Fruit fly (Drosophila melanogaster) whole organism, embryonic: ENCODE measurements around the gene da.

Source experiments
- B-H1 ChIP-seq: fragments of 200-800 bp; sonication (Bioruptor generic); IDR thresholded peaks from 3 replicates; pipeline ENCODE4 v1.3.6; 2022; ENCODE audit warnings: missing biosample characterization, missing genetic modification characterization
- CG1024 ChIP-seq: fragments of 200-800 bp; sonication (Bioruptor generic); IDR thresholded peaks from 2 replicates; pipeline ENCODE4 v1.3.6; 2022; ENCODE audit warnings: missing biosample characterization, missing genetic modification characterization
- CG10274 ChIP-seq: fragments of 200-800 bp; sonication (Bioruptor generic); optimal IDR thresholded peaks from 3 replicates; lab custom pipeline; 2017; ENCODE audit warnings: missing biosample characterization, mild to moderate bottlenecking, missing genetic modification characterization
- CG10321 ChIP-seq: fragments of 200-800 bp; sonication (Bioruptor generic); IDR thresholded peaks from 2 replicates; pipeline ENCODE4 v1.3.6; 2022; ENCODE audit warnings: missing biosample characterization, missing genetic modification characterization
- CG10959 ChIP-seq: fragments of 200-800 bp; sonication (Bioruptor generic); IDR thresholded peaks from 2 replicates; pipeline ENCODE4 v1.3.6; 2022; ENCODE audit warnings: missing biosample characterization, missing genetic modification characterization
- CG11398 ChIP-seq: fragments of 200-800 bp; sonication (Bioruptor generic); optimal IDR thresholded peaks from 2 replicates; lab custom pipeline; 2016; ENCODE audit warnings: missing biosample characterization, missing genetic modification characterization
- CG12071 ChIP-seq: fragments of 200-800 bp; sonication (Bioruptor generic); optimal IDR thresholded peaks from 3 replicates; lab custom pipeline; 2018; ENCODE audit warnings: missing biosample characterization, mild to moderate bottlenecking, missing genetic modification characterization
- CG12659 ChIP-seq: fragments of 200-800 bp; sonication (Bioruptor generic); optimal IDR thresholded peaks from 3 replicates; lab custom pipeline; 2017; ENCODE audit warnings: mild to moderate bottlenecking, missing biosample characterization, missing genetic modification reagents, missing genetic modification characterization
- CG16813 ChIP-seq: fragments of 200-800 bp; sonication (Bioruptor generic); IDR thresholded peaks from 3 replicates; pipeline ENCODE4 v1.3.6; 2022; ENCODE audit warnings: missing biosample characterization, missing genetic modification characterization; ENCODE audit not compliant: partially characterized antibody
- CG16863 ChIP-seq: fragments of 200-800 bp; sonication (Bioruptor generic); optimal IDR thresholded peaks from 3 replicates; lab custom pipeline; 2016; ENCODE audit warnings: missing biosample characterization, missing genetic modification characterization
- CG17361 ChIP-seq: fragments of 200-800 bp; sonication (Bioruptor generic); IDR thresholded peaks from 3 replicates; pipeline ENCODE4 v1.3.6; 2022; ENCODE audit warnings: missing biosample characterization, missing genetic modification characterization
- CG1832 ChIP-seq: fragments of 200-800 bp; sonication (Bioruptor generic); optimal IDR thresholded peaks from 2 replicates; lab custom pipeline; 2017; ENCODE audit warnings: missing biosample characterization, mild to moderate bottlenecking, missing genetic modification characterization, inconsistent platforms
- CG34224 ChIP-seq: fragments of 200-800 bp; sonication (Bioruptor generic); IDR thresholded peaks from 3 replicates; pipeline ENCODE4 v1.3.6; 2022; ENCODE audit warnings: missing biosample characterization, missing genetic modification characterization; ENCODE audit not compliant: partially characterized antibody
- CG42726 ChIP-seq: fragments of 200-800 bp; sonication (Bioruptor generic); IDR thresholded peaks from 2 replicates; pipeline ENCODE4 v1.3.6; 2022; ENCODE audit warnings: missing biosample characterization, missing genetic modification characterization; ENCODE audit not compliant: partially characterized antibody
- CG6791 ChIP-seq: fragments of 200-800 bp; sonication (Bioruptor generic); IDR thresholded peaks from 3 replicates; pipeline ENCODE4 v1.3.6; 2022; ENCODE audit warnings: missing biosample characterization, missing genetic modification characterization; ENCODE audit not compliant: partially characterized antibody
- CG6854 ChIP-seq: fragments of 200-800 bp; sonication (Bioruptor generic); optimal IDR thresholded peaks from 3 replicates; lab custom pipeline; 2017; ENCODE audit warnings: missing biosample characterization, mild to moderate bottlenecking, missing genetic modification characterization
- CG7786 ChIP-seq: fragments of 200-800 bp; sonication (Bioruptor generic); optimal IDR thresholded peaks from 2 replicates; lab custom pipeline; 2016; ENCODE audit warnings: missing biosample characterization, missing genetic modification characterization
- CG7963 ChIP-seq: fragments of 200-800 bp; sonication (Bioruptor generic); IDR thresholded peaks from 3 replicates; pipeline ENCODE4 v1.3.6; 2022; ENCODE audit warnings: missing biosample characterization, missing genetic modification characterization; ENCODE audit not compliant: partially characterized antibody
- Dek ChIP-seq: fragments of 200-800 bp; sonication (Bioruptor generic); optimal IDR thresholded peaks from 3 replicates; lab custom pipeline; 2019; ENCODE audit warnings: missing biosample characterization, mild to moderate bottlenecking, missing genetic modification characterization, moderate library complexity
- Dip3 ChIP-seq: fragments of 200-800 bp; sonication (Bioruptor generic); optimal IDR thresholded peaks from 3 replicates; lab custom pipeline; 2016; ENCODE audit warnings: missing biosample characterization, missing genetic modification characterization
- E2f2 ChIP-seq: fragments of 200-800 bp; sonication (Bioruptor generic); IDR thresholded peaks from 2 replicates; pipeline ENCODE4 v1.3.6; 2022; ENCODE audit warnings: missing biosample characterization, missing genetic modification characterization
- Eip74EF ChIP-seq, 2 experiments: fragments of 200-800 bp in 1 of 2; fragments of >200 bp in 1 of 2; sonication (Bioruptor generic) in 1 of 2; optimal IDR thresholded peaks; 2 replicates each; lab custom pipeline; 2017 to 2019; ENCODE audit warnings: missing biosample characterization in 2 of 2, missing genetic modification characterization in 2 of 2, mild to moderate bottlenecking in 1 of 2, moderate library complexity in 1 of 2
- Fer3 ChIP-seq: fragments of 200-800 bp; sonication (Bioruptor generic); optimal IDR thresholded peaks from 2 replicates; lab custom pipeline; 2018; ENCODE audit warnings: missing biosample characterization, mild to moderate bottlenecking, missing genetic modification characterization, moderate library complexity
- HLH3B ChIP-seq: fragments of 200-800 bp; sonication (Bioruptor generic); IDR thresholded peaks from 2 replicates; pipeline ENCODE4 v1.3.6; 2022; ENCODE audit warnings: missing biosample characterization, missing genetic modification characterization
- Hr3 ChIP-seq: fragments of 200-800 bp; sonication (Bioruptor generic); optimal IDR thresholded peaks from 3 replicates; lab custom pipeline; 2016; ENCODE audit warnings: missing biosample characterization, missing genetic modification characterization
- Hsf ChIP-seq: fragments of 200-800 bp; sonication (Bioruptor generic); optimal IDR thresholded peaks from 3 replicates; lab custom pipeline; 2016; ENCODE audit warnings: missing biosample characterization, missing genetic modification characterization
- MBD-R2 ChIP-seq: fragments of 200-800 bp; sonication (Bioruptor generic); IDR thresholded peaks from 2 replicates; pipeline ENCODE4 v1.3.6; 2022; ENCODE audit warnings: missing biosample characterization, missing genetic modification characterization
- Mad ChIP-seq: fragments of 200-800 bp; sonication (Bioruptor generic); optimal IDR thresholded peaks from 2 replicates; lab custom pipeline; 2016; ENCODE audit warnings: missing biosample characterization, missing genetic modification characterization
- NFAT ChIP-seq: fragments of 200-800 bp; sonication (Bioruptor generic); IDR thresholded peaks from 2 replicates; pipeline ENCODE4 v1.3.6; 2022; ENCODE audit warnings: missing biosample characterization, missing genetic modification characterization
- Neu2 ChIP-seq: fragments of 200-800 bp; sonication (Bioruptor generic); optimal IDR thresholded peaks from 3 replicates; lab custom pipeline; 2016; ENCODE audit warnings: missing biosample characterization, missing genetic modification characterization, borderline replicate concordance
- Nf-YB ChIP-seq: fragments of 200-800 bp; sonication (Bioruptor generic); optimal IDR thresholded peaks from 3 replicates; lab custom pipeline; 2019; ENCODE audit warnings: missing biosample characterization, mild to moderate bottlenecking, missing genetic modification characterization, moderate library complexity
- Sry-β ChIP-seq: fragments of 200-800 bp; sonication (Bioruptor generic); optimal IDR thresholded peaks from 2 replicates; lab custom pipeline; 2018; ENCODE audit warnings: missing biosample characterization, mild to moderate bottlenecking, missing genetic modification characterization, moderate library complexity
- Sry-δ ChIP-seq: fragments of 200-800 bp; sonication (Bioruptor generic); optimal IDR thresholded peaks from 2 replicates; lab custom pipeline; 2016; ENCODE audit warnings: missing biosample characterization, missing genetic modification characterization
- bbx ChIP-seq: fragments of 200-800 bp; sonication (Bioruptor generic); IDR thresholded peaks from 2 replicates; pipeline ENCODE4 v1.3.6; 2022; ENCODE audit warnings: missing biosample characterization, missing genetic modification characterization; ENCODE audit not compliant: partially characterized antibody
- br ChIP-seq: fragments of >200 bp; optimal IDR thresholded peaks from 2 replicates; lab custom pipeline; 2017
- bsh ChIP-seq, 2 experiments: fragments of 200-800 bp; sonication (Bioruptor generic); optimal IDR thresholded peaks; 2 replicates each; lab custom pipeline; 2017 to 2018; ENCODE audit warnings: mild to moderate bottlenecking in 2 of 2, missing biosample characterization in 2 of 2, missing genetic modification characterization in 2 of 2, moderate library complexity in 1 of 2
- chn ChIP-seq: fragments of 200-800 bp; sonication (Bioruptor generic); optimal IDR thresholded peaks from 2 replicates; lab custom pipeline; 2016; ENCODE audit warnings: missing biosample characterization, missing genetic modification characterization
- crc ChIP-seq: fragments of 200-800 bp; sonication (Bioruptor generic); optimal IDR thresholded peaks from 2 replicates; lab custom pipeline; 2016; ENCODE audit warnings: missing biosample characterization, missing genetic modification characterization
- crol ChIP-seq: fragments of 200-800 bp; sonication (Bioruptor generic); IDR thresholded peaks from 2 replicates; pipeline ENCODE4 v1.3.6; 2022; ENCODE audit warnings: missing biosample characterization, missing genetic modification characterization
- crp ChIP-seq, 2 experiments: fragments of 200-800 bp; sonication (Bioruptor generic); optimal IDR thresholded peaks; 2 replicates in 1 of 2; 3 replicates in 1 of 2; lab custom pipeline; 2017; ENCODE audit warnings: missing biosample characterization in 2 of 2, missing genetic modification characterization in 2 of 2, mild to moderate bottlenecking in 1 of 2, moderate library complexity in 1 of 2
- dati ChIP-seq: fragments of 200-800 bp; sonication (Bioruptor generic); IDR thresholded peaks from 2 replicates; pipeline ENCODE4 v1.3.6; 2022; ENCODE audit warnings: missing biosample characterization, missing genetic modification characterization
- dysf ChIP-seq: fragments of 200-800 bp; sonication (Bioruptor generic); IDR thresholded peaks from 3 replicates; pipeline ENCODE4 v1.3.6; 2022; ENCODE audit warnings: missing biosample characterization, missing genetic modification characterization
- gfzf ChIP-seq: fragments of 200-800 bp; sonication (Bioruptor generic); optimal IDR thresholded peaks from 2 replicates; lab custom pipeline; 2016; ENCODE audit warnings: missing biosample characterization, mild to moderate bottlenecking, missing genetic modification characterization, moderate library complexity
- hth ChIP-seq: fragments of >200 bp; optimal IDR thresholded peaks from 2 replicates; lab custom pipeline; 2017; ENCODE audit warnings: inconsistent platforms
- oc ChIP-seq: fragments of 200-800 bp; sonication (Bioruptor generic); optimal IDR thresholded peaks from 2 replicates; lab custom pipeline; 2018; ENCODE audit warnings: missing biosample characterization, mild to moderate bottlenecking, missing genetic modification characterization, moderate library complexity
- onecut ChIP-seq: fragments of 200-800 bp; sonication (Bioruptor generic); IDR thresholded peaks from 2 replicates; pipeline ENCODE4 v1.3.6; 2022; ENCODE audit warnings: missing biosample characterization, missing genetic modification characterization
- pzg ChIP-seq: fragments of 200-800 bp; sonication (Bioruptor generic); optimal IDR thresholded peaks from 3 replicates; lab custom pipeline; 2018; ENCODE audit warnings: missing biosample characterization, mild to moderate bottlenecking, missing genetic modification characterization, moderate library complexity
- salm ChIP-seq: fragments of 200-800 bp; sonication (Bioruptor generic); optimal IDR thresholded peaks from 2 replicates; lab custom pipeline; 2018; ENCODE audit warnings: missing biosample characterization, mild to moderate bottlenecking, missing genetic modification characterization
- sim ChIP-seq: fragments of 200-800 bp; sonication (Bioruptor generic); IDR thresholded peaks from 2 replicates; pipeline ENCODE4 v1.3.6; 2022; ENCODE audit warnings: missing biosample characterization, missing genetic modification characterization
- wor ChIP-seq: fragments of 200-800 bp; sonication (Bioruptor generic); IDR thresholded peaks from 2 replicates; pipeline ENCODE4 v1.3.6; 2022; ENCODE audit warnings: missing biosample characterization, missing genetic modification characterization

Gene da

dm6 chr2L:10339212-10339721 is 48.6 kb upstream of the da start, which contains the start of gene SamDC (continued):
- TF ChIP-seq Hr3 (peak; percentile 37), CG16813 (GFP tag; lab: Robert Waterston, UW) (peak; percentile 81), Eip74EF (GFP tag; optimal IDR thresholded peaks at IDR 0.05; lab: Kevin White, UChicago) (peak in 1 of 2 experiments; percentile 94), Dek (tag; lab: Kevin White, UChicago) (peak; percentile 68), Mad (GFP tag; lab: Kevin White, UChicago) (peak; percentile 4), onecut (GFP tag; lab: Robert Waterston, UW) (0 out of 2 replicates have a peak, but pooled peaks have one; percentile 26), CG7963 (GFP tag; lab: Robert Waterston, UW) (peak; percentile 76), dati (no peak), pzg (GFP tag; lab: Kevin White, UChicago) (peak; percentile 88), br (lab: Kevin White, UChicago) (no peak), CG11398 (GFP tag; lab: Kevin White, UChicago) (no peak), E2f2 (GFP tag; lab: Robert Waterston, UW) (peak; percentile 42), HLH3B (peak; percentile 52; the same call in 1 of the 2 replicates), CG12071 (GFP tag; lab: Kevin White, UChicago) (no peak), CG1832 (GFP tag; lab: Kevin White, UChicago) (no peak), CG16863 (GFP tag; lab: Kevin White, UChicago) (no peak), sim (no peak), dysf (GFP tag; lab: Robert Waterston, UW) (peak; percentile 59; the same call in 1 of the 3 replicates), oc (tag; lab: Kevin White, UChicago) (no peak), Nf-YB (GFP tag; lab: Kevin White, UChicago) (peak; percentile 4), NFAT (GFP tag; lab: Robert Waterston, UW) (peak; percentile 71; the same call in 1 of the 2 replicates), CG12659 (GFP tag; lab: Kevin White, UChicago) (peak; percentile 74), Fer3 (tag; lab: Kevin White, UChicago) (peak; percentile 34), bbx (GFP tag; lab: Robert Waterston, UW) (peak; percentile 86), CG34224 (GFP tag; lab: Robert Waterston, UW) (peak; percentile 79), CG7786 (GFP tag; lab: Kevin White, UChicago) (peak; percentile 16), crp (GFP tag; optimal IDR thresholded peaks at IDR 0.05; lab: Kevin White, UChicago) (peak in 1 of 2 experiments; percentile 60), CG17361 (GFP tag; lab: Robert Waterston, UW) (peak; percentile 4), CG10321 (no peak), Sry-δ (GFP tag; lab: Kevin White, UChicago) (peak; percentile 92), Hsf (GFP tag; lab: Kevin White, UChicago) (peak; percentile 36), chn (peak; percentile 10), crc (GFP tag; lab: Kevin White, UChicago) (no peak), CG1024 (GFP tag; lab: Robert Waterston, UW) (peak; percentile 95), gfzf (GFP tag; lab: Kevin White, UChicago) (peak; percentile 35), Sry-β (GFP tag; lab: Kevin White, UChicago) (no peak), crol (GFP tag; lab: Robert Waterston, UW) (no peak), wor (GFP tag; lab: Robert Waterston, UW) (no peak), bsh (GFP tag; optimal IDR thresholded peaks at IDR 0.05; lab: Kevin White, UChicago) (peak in 1 of 2 experiments; percentile 49), CG10959 (GFP tag; lab: Robert Waterston, UW) (no peak), hth (no peak), Dip3 (GFP tag; lab: Kevin White, UChicago) (peak; percentile 24), CG10274 (no peak), CG6854 (peak; percentile 33), B-H1 (GFP tag; lab: Robert Waterston, UW) (no peak; the same call in 2 of the 3 replicates), MBD-R2 (GFP tag; lab: Robert Waterston, UW) (peak; percentile 78), Neu2 (GFP tag; lab: Kevin White, UChicago) (no peak), CG42726 (GFP tag; lab: Robert Waterston, UW) (peak; percentile 82; the same call in 1 of the 2 replicates), CG6791 (GFP tag; lab: Robert Waterston, UW) (peak; percentile 87), salm (tag; lab: Kevin White, UChicago) (peak; percentile 14)
